Worm (Caenorhabditis elegans): ENCODE results near the gene kcnl-4.

ce11 chrV:14482728-14483210, 48.1 kb upstream of the kcnl-4 start, which contains the start of gene R02D5.3:
- no peak for TF ChIP-seq dmd-4 (tag; optimal IDR thresholded peaks at IDR 0.05)
- no peak for TF ChIP-seq mbf-1 (tag; optimal IDR thresholded peaks at IDR 0.05)
- TF ChIP-seq ama-1 (optimal IDR thresholded peaks at IDR 0.05), result no peak
- TF ChIP-seq ztf-4 (tag; optimal IDR thresholded peaks at IDR 0.05), result no peak
- TF ChIP-seq nhr-237 (tag; optimal IDR thresholded peaks at IDR 0.05), result no peak
- no peak for TF ChIP-seq F13H6.1 (tag; optimal IDR thresholded peaks at IDR 0.05)
- TF ChIP-seq nhr-6 (tag; optimal IDR thresholded peaks at IDR 0.05), result no peak
